Worm (Caenorhabditis elegans): ENCODE measurements around the gene F53A3.1.

Gene F53A3.1

DNA sequence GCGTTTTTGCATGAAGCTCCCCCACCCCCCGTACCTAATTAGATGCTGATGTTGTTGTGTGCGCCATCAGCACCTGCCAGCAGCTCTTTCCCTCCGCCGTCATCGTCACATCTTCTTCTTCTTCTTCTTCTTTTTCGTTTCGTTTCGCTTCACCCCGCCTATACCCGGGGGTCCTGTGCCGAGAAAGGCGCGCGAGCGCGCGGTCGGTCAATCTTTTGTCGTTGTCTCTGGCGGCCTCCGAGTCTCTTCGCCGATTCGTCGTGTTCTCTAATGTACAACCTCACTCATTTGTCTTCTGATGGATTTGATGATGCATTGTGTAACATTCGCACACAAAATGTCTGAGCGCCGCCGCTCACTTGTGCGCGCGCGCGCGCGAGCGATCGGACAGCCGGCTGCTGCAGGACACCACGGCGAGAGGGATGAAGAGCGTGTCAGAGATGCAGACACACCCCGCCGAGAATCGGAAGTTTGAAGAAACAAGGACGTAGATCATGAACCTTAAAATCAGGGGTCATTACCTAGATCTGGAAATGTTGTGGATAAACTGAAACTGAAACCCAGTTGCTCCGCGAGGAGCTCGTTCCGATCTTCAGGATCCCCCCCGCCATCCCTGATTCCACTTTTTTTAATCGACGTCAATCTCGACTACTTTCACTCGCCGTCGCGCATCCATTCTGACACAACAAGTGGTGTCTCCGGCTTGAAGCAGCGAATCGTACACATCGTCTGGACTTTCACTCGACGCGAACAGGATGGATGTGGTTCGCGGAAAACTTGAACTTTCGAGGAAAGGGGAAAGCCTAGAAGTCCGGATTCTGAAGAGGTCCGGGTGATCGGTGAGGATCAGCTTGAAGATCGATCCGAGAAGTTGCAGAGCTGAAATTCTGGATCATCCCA lies 19.8 kb downstream of the F53A3.1 start (continued):
- peak; percentile 47 for TF ChIP-seq F22D6.2 (tag; optimal IDR thresholded peaks at IDR 0.05)
- no peak for TF ChIP-seq nhr-179 (tag; optimal IDR thresholded peaks at IDR 0.05)
- peak; percentile 92 for TF ChIP-seq K12H6.12 (tag; optimal IDR thresholded peaks at IDR 0.05)
- no peak for TF ChIP-seq nfya-1 (tag; optimal IDR thresholded peaks at IDR 0.05; ENCODE audit: borderline replicate concordance, insufficient read depth)
- TF ChIP-seq K11D2.4 (GFP tag; IDR thresholded peaks at IDR 0.05), result peak; percentile 89
- peak; percentile 72 for TF ChIP-seq B0336.3 (GFP tag; IDR thresholded peaks at IDR 0.05)
- peak; percentile 65 for TF ChIP-seq lir-1 (GFP tag; conservative IDR thresholded peaks at IDR 0.05)
- peak; percentile 95 for TF ChIP-seq madf-10 (tag; optimal IDR thresholded peaks at IDR 0.05)
- 0 out of 2 replicates have a peak, but pooled peaks have one; percentile 8 for TF ChIP-seq egl-44 (GFP tag; IDR thresholded peaks at IDR 0.05)
- peak; percentile 99 for TF ChIP-seq egrh-3 (GFP tag; IDR thresholded peaks at IDR 0.05)
- TF ChIP-seq F39B2.1 (GFP tag; IDR thresholded peaks at IDR 0.05), result no peak
- TF ChIP-seq madf-6 (GFP tag; IDR thresholded peaks at IDR 0.05), result peak; percentile 47; the same call in 1 of the 2 replicates
- TF ChIP-seq ekl-4 (GFP tag; IDR thresholded peaks at IDR 0.05), result 0 out of 2 replicates have a peak, but pooled peaks have one; percentile 35
- peak; percentile 79 for TF ChIP-seq lin-26 (GFP tag; IDR thresholded peaks at IDR 0.05)
- TF ChIP-seq ztf-26 (tag; optimal IDR thresholded peaks at IDR 0.05), result peak; percentile 91
- TF ChIP-seq nhr-120 (GFP tag; IDR thresholded peaks at IDR 0.05), result no peak
- no peak for TF ChIP-seq him-1 (tag; optimal IDR thresholded peaks at IDR 0.05)
- peak; percentile 52 for TF ChIP-seq B0035.1 (tag; optimal IDR thresholded peaks at IDR 0.05)
- TF ChIP-seq die-1 (tag; optimal IDR thresholded peaks at IDR 0.05), result peak; percentile 49
- peak; percentile 75 for TF ChIP-seq mcd-1 (GFP tag; IDR thresholded peaks at IDR 0.05)
- TF ChIP-seq repo-1 (tag; optimal IDR thresholded peaks at IDR 0.05), result no peak
- no peak for TF ChIP-seq let-526 (GFP tag; IDR thresholded peaks at IDR 0.05)
- peak; percentile 15; the same call in 1 of the 2 replicates for TF ChIP-seq rcor-1 (GFP tag; IDR thresholded peaks at IDR 0.05)
- TF ChIP-seq nhr-80 (tag; optimal IDR thresholded peaks at IDR 0.05), result peak; percentile 31
- no peak for TF ChIP-seq T07F8.4 (tag; optimal IDR thresholded peaks at IDR 0.05)
- TF ChIP-seq Y95B8A.8 (GFP tag; IDR thresholded peaks at IDR 0.05), result 0 out of 2 replicates have a peak, but pooled peaks have one; percentile 41
- peak; percentile 56 for TF ChIP-seq gei-17 (GFP tag; optimal IDR thresholded peaks at IDR 0.05)

- no peak for TF ChIP-seq nhr-120 (GFP tag; IDR thresholded peaks at IDR 0.05)
- no peak for TF ChIP-seq sptf-2 (GFP tag; optimal IDR thresholded peaks at IDR 0.05)
- TF ChIP-seq nhr-27 (tag; optimal IDR thresholded peaks at IDR 0.05), result no peak
- TF ChIP-seq Y95B8A.8 (GFP tag; IDR thresholded peaks at IDR 0.05), result no peak
- TF ChIP-seq zim-3 (tag; optimal IDR thresholded peaks at IDR 0.05), result no peak
- no peak for TF ChIP-seq nhr-90 (tag; optimal IDR thresholded peaks at IDR 0.05)
- no peak for TF ChIP-seq ceh-40 (GFP tag; IDR thresholded peaks at IDR 0.05)
- no peak for TF ChIP-seq pbrm-1 (GFP tag; IDR thresholded peaks at IDR 0.05)
- no peak for TF ChIP-seq let-526 (GFP tag; IDR thresholded peaks at IDR 0.05)
These were observed 20.9 kb downstream of the F53A3.1 start for ce11 chrIII:1922516-1922915.

DNA sequence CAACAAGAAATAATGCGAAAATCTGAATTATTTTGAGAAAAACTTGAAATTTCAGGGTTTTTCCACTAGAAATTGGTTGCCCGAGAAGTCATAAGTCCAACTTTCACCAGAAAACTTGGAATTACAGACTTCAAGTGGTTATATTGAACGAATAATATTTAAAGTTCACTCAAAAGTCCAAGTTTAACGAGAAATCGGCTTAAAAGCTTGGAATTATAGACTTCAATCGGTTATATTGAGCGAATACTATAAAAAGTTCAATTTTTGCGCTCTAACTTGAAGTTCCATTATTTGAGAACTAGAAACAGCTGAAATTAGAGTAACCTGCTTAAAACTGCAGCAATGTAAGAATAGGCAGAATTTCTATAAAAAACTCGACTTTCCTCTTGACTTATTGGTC lies 21.4 kb downstream of the F53A3.1 start:
- TF ChIP-seq lin-26 (GFP tag; IDR thresholded peaks at IDR 0.05) (no peak), athp-1 (tag; optimal IDR thresholded peaks at IDR 0.05) (no peak), ets-4 (GFP tag; optimal IDR thresholded peaks at IDR 0.05) (no peak), tbx-9 (tag; optimal IDR thresholded peaks at IDR 0.05; ENCODE audit: borderline replicate concordance) (no peak), nhr-80 (tag; optimal IDR thresholded peaks at IDR 0.05) (no peak), zfh-2 (GFP tag; conservative IDR thresholded peaks at IDR 0.05) (no peak), snpc-3.4 (tag; optimal IDR thresholded peaks at IDR 0.05) (no peak), ztf-3 (GFP tag; optimal IDR thresholded peaks at IDR 0.05) (no peak)
